Fruit fly (Drosophila melanogaster): ENCODE measurements around the gene Mi-2.

- TF ChIP-seq psq (optimal IDR thresholded peaks at IDR 0.05) (no peak), insv (optimal IDR thresholded peaks at IDR 0.05) (no peak), ttk (optimal IDR thresholded peaks at IDR 0.05) (no peak), Myc (optimal IDR thresholded peaks at IDR 0.05) (no peak)
Observed at dm6 chr3L:19872465-19872883, 37.5 kb downstream of the Mi-2 start.
